Worm (Caenorhabditis elegans) whole organism, early embryonic: ENCODE measurements around the gene srm-2.

ENCODE experiments used
- B0310.2 ChIP-seq: sonication (generic microtip); optimal IDR thresholded peaks from 2 replicates; lab custom pipeline; 2016; ENCODE audit warnings: mild to moderate bottlenecking, missing genetic modification characterization, missing compliant biosample characterization
- F13C5.2 ChIP-seq: sonication (generic microtip); optimal IDR thresholded peaks from 2 replicates; lab custom pipeline; 2017; ENCODE audit warnings: mild to moderate bottlenecking, missing genetic modification characterization, inconsistent platforms, missing compliant biosample characterization
- aly-1 ChIP-seq: sonication (generic microtip); optimal IDR thresholded peaks from 2 replicates; lab custom pipeline; 2016; ENCODE audit warnings: missing genetic modification characterization, missing compliant biosample characterization
- ama-1 ChIP-seq: fragments of 150-350 bp; optimal IDR thresholded peaks from 2 replicates; lab custom pipeline; 2014
- ceh-13 ChIP-seq: fragments of 200-800 bp; sonication (Bioruptor generic); optimal IDR thresholded peaks from 2 replicates; lab custom pipeline; 2018; ENCODE audit warnings: mild to moderate bottlenecking, missing genetic modification characterization, missing compliant biosample characterization
- ceh-36 ChIP-seq: sonication (generic microtip); optimal IDR thresholded peaks from 2 replicates; lab custom pipeline; 2016; ENCODE audit warnings: missing genetic modification characterization, inconsistent platforms, missing compliant biosample characterization
- ets-7 ChIP-seq: sonication (generic microtip); optimal IDR thresholded peaks from 2 replicates; lab custom pipeline; 2016; ENCODE audit warnings: missing genotype, missing genetic modification characterization, missing compliant biosample characterization
- flt-1 ChIP-seq: fragments of 200-800 bp; sonication (Bioruptor generic); IDR thresholded peaks from 2 replicates; pipeline ENCODE4 v1.3.6; 2022; ENCODE audit warnings: missing genetic modification characterization, missing compliant biosample characterization
- hmbx-1 ChIP-seq: sonication (generic microtip); optimal IDR thresholded peaks from 2 replicates; lab custom pipeline; 2016; ENCODE audit warnings: mild to moderate bottlenecking, missing genetic modification characterization, missing compliant biosample characterization
- hmg-4 ChIP-seq: fragments of 200-800 bp; sonication (Bioruptor generic); optimal IDR thresholded peaks from 2 replicates; lab custom pipeline; 2018; ENCODE audit warnings: mild to moderate bottlenecking, missing genetic modification characterization, missing compliant biosample characterization
- hnd-1 ChIP-seq: sonication (generic microtip); optimal IDR thresholded peaks from 2 replicates; lab custom pipeline; 2016; ENCODE audit warnings: missing genetic modification characterization, missing compliant biosample characterization
- scrt-1 ChIP-seq: fragments of 200-800 bp; sonication (Bioruptor generic); IDR thresholded peaks from 2 replicates; pipeline ENCODE4 v1.3.6; 2022; ENCODE audit warnings: missing genetic modification characterization, missing compliant biosample characterization
- tbx-11 ChIP-seq: fragments of 200-800 bp; sonication (Bioruptor generic); IDR thresholded peaks from 2 replicates; pipeline ENCODE4 v1.3.6; 2022; ENCODE audit warnings: missing genetic modification characterization, missing compliant biosample characterization
- tra-4 ChIP-seq: sonication (generic microtip); optimal IDR thresholded peaks from 2 replicates; lab custom pipeline; 2017; ENCODE audit warnings: missing genetic modification characterization, missing compliant biosample characterization

- TF ChIP-seq ama-1 (lab: Kevin White, UChicago) (no peak), flt-1 (no peak), hnd-1 (tag; lab: Kevin White, UChicago) (no peak), scrt-1 (no peak), F13C5.2 (tag; lab: Kevin White, UChicago) (no peak), hmg-4 (GFP tag; lab: Kevin White, UChicago) (no peak), ets-7 (tag; lab: Kevin White, UChicago) (no peak), aly-1 (no peak), tra-4 (no peak), ceh-36 (tag; lab: Kevin White, UChicago) (no peak), B0310.2 (tag; lab: Kevin White, UChicago) (no peak), tbx-11 (GFP tag; lab: Robert Waterston, UW) (no peak), hmbx-1 (no peak), ceh-13 (GFP tag; lab: Kevin White, UChicago) (no peak)
These were observed 15.3 kb upstream of the srm-2 start for ce11 chrIV:4993128-4993527.
